Fruit fly (Drosophila melanogaster) whole organism, adult: Measurements from ENCODE around the gene Nna1.
A peak's percentile ranks its signal among the peaks of the same experiment; 100 is the strongest.

Experiments used
- CG11617 ChIP-seq: fragments of 200-800 bp; sonication (Bioruptor generic); optimal IDR thresholded peaks from 2 replicates; lab custom pipeline; 2017; ENCODE audit warnings: mild to moderate bottlenecking, missing biosample characterization, missing genetic modification reagents, missing genetic modification characterization
- CG12768 ChIP-seq: fragments of 200-800 bp; sonication (Bioruptor generic); optimal IDR thresholded peaks from 2 replicates; lab custom pipeline; 2017; ENCODE audit warnings: missing biosample characterization, missing genetic modification characterization, mild to moderate bottlenecking, moderate library complexity, missing genetic modification reagents
- CG14711 ChIP-seq: fragments of 200-800 bp; sonication (Bioruptor generic); optimal IDR thresholded peaks from 2 replicates; lab custom pipeline; 2018; ENCODE audit warnings: missing biosample characterization, mild to moderate bottlenecking, missing genetic modification characterization, moderate library complexity
- CG1620 ChIP-seq: fragments of 200-800 bp; sonication (Bioruptor generic); optimal IDR thresholded peaks from 2 replicates; lab custom pipeline; 2016; ENCODE audit warnings: missing biosample characterization, missing genetic modification characterization
- CG5204 ChIP-seq: fragments of 200-800 bp; sonication (Bioruptor generic); optimal IDR thresholded peaks from 2 replicates; lab custom pipeline; 2016; ENCODE audit warnings: missing biosample characterization, missing genetic modification characterization
- CG7045 ChIP-seq: fragments of 200-800 bp; sonication (Bioruptor generic); optimal IDR thresholded peaks from 2 replicates; lab custom pipeline; 2017; ENCODE audit warnings: missing biosample characterization, mild to moderate bottlenecking, missing genetic modification characterization
- CG7101 ChIP-seq: fragments of 200-800 bp; sonication (Bioruptor generic); optimal IDR thresholded peaks from 2 replicates; lab custom pipeline; 2018; ENCODE audit warnings: missing biosample characterization, mild to moderate bottlenecking, missing genetic modification characterization, moderate library complexity
- Hr96 ChIP-seq: fragments of 200-800 bp; sonication (Bioruptor generic); optimal IDR thresholded peaks from 2 replicates; lab custom pipeline; 2016; ENCODE audit warnings: missing biosample characterization, missing genetic modification characterization
- Mnt ChIP-seq: fragments of 200-800 bp; sonication (Bioruptor generic); optimal IDR thresholded peaks from 2 replicates; lab custom pipeline; 2016; ENCODE audit warnings: missing biosample characterization, mild to moderate bottlenecking, missing genetic modification characterization
- bab1 ChIP-seq: fragments of 200-800 bp; sonication (Bioruptor generic); optimal IDR thresholded peaks from 3 replicates; lab custom pipeline; 2019; ENCODE audit warnings: missing biosample characterization, mild to moderate bottlenecking, missing genetic modification characterization, moderate library complexity
- kay ChIP-seq: fragments of 200-800 bp; sonication (Bioruptor generic); peaks from one replicate; lab custom pipeline; 2016; ENCODE audit warnings: missing biosample characterization, missing genetic modification characterization, borderline replicate concordance
- ovo ChIP-seq: fragments of 200-800 bp; sonication (Bioruptor generic); optimal IDR thresholded peaks from 2 replicates; lab custom pipeline; 2016; ENCODE audit warnings: missing biosample characterization, missing genetic modification characterization
- tj ChIP-seq: fragments of 200-800 bp; sonication (Bioruptor generic); optimal IDR thresholded peaks from 3 replicates; lab custom pipeline; 2017; ENCODE audit warnings: missing biosample characterization, mild to moderate bottlenecking, missing genetic modification characterization, moderate library complexity
- toe ChIP-seq: fragments of 200-800 bp; sonication (Bioruptor generic); optimal IDR thresholded peaks from 2 replicates; lab custom pipeline; 2016; ENCODE audit warnings: missing biosample characterization, missing genetic modification characterization

DNA sequence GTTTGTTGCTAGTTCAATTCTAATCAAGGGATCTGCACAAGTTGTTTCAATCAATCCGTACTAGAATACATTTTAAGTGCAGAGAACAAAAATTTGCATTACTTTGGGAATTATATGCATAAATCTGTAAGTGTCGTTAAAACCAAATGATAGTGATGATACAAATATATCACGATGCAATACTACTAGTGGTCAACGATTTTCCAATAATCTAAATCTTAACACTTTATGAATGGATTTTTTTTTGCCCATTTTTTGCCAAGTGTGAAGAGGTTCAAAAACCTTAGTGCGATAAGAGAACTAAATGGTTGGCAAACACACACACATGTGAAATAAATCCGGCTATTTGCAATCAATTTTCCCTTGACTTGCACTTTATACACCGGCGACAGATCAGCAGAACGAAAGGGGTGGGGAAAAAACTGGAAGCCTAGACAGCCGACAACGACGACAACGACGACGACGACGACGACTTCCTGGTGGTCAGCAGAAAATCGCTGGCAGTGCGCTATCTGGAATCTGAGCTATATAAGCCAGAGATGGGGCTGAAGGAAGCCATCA, 67.0 kb downstream of the Nna1 start, which contains the start of gene Yp3:
- no peak for TF ChIP-seq CG12768 (GFP tag; lab: Kevin White, UChicago)
- no peak for TF ChIP-seq CG5204 (GFP tag; lab: Kevin White, UChicago)
- TF ChIP-seq ovo (GFP tag; lab: Kevin White, UChicago) = no peak
- TF ChIP-seq toe (GFP tag; lab: Kevin White, UChicago) = no peak
- no peak for TF ChIP-seq Hr96 (GFP tag; lab: Kevin White, UChicago)
- TF ChIP-seq CG7045 (GFP tag; lab: Kevin White, UChicago) = no peak
- TF ChIP-seq CG11617 (GFP tag; lab: Kevin White, UChicago) = peak; percentile 29
- peak; percentile 100 for TF ChIP-seq tj
- peak; percentile 81 for TF ChIP-seq CG7101 (tag; lab: Kevin White, UChicago)
- TF ChIP-seq Mnt = peak; percentile 22
- TF ChIP-seq bab1 = peak; percentile 15
- TF ChIP-seq kay (GFP tag; lab: Kevin White, UChicago) = peak; percentile 23
- peak; percentile 80 for TF ChIP-seq CG14711 (tag; lab: Kevin White, UChicago)
- no peak for TF ChIP-seq CG1620 (GFP tag; lab: Kevin White, UChicago)
